Fruit fly (Drosophila melanogaster): Measurements from ENCODE around the gene CG42717.

Gene CG42717

DNA sequence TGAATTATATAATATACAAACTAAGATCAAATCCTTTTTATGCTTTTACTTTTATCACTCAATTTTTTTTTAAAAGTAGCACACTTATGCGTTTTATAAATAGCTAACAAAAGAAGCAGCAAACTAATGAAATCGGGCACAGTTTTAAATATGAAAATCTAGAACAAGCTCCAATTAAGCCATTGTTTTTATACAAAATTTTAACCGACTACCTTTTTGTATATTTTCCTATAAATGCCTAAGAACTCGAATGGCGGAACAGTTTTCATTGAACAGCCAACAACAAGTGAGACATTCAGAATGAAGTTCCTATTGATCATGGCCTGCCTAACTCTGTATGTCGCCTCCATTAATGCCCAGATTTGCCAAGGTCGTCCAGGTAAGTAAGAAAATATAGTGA, 1.2 kb upstream of the CG42717 start, which contains the start of gene CG42538:
Gene CG42538, plus strand, starts transcription at position 301 of the 400 bp plus-strand sequence.
- TF ChIP-seq CTCF (optimal IDR thresholded peaks at IDR 0.05): no peak
- no peak for TF ChIP-seq CG8478 (optimal IDR thresholded peaks at IDR 0.05)

dm6 chr3L:16028924-16029323, 4.1 kb downstream of the CG42717 start:
- no peak for TF ChIP-seq CG8478 (optimal IDR thresholded peaks at IDR 0.05)
- TF ChIP-seq CTCF (optimal IDR thresholded peaks at IDR 0.05): no peak

DNA sequence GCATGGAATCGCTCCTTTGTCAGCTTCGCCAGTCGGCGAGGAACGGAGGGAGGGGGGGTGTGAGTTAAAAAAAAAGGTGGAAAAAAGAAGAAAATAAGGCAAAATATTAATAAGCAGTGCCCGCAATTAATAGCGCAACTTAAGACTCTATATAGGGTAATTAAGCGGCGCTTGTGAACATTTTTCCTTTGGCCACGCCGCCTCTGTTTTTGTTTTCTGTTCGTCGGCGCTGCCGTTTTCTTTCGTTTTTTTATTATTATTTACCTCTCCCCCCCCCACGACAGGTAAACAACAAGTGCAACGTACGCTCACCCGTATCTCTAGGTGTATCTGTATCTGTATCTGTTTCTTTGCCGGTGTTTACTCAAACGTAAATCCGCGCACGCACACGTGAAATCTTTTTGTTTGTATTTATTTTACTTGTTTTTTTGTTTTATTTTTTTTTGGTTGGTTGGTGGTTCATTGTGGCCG, 5.8 kb downstream of the CG42717 start:
- TF ChIP-seq CTCF (optimal IDR thresholded peaks at IDR 0.05): no peak
- no peak for TF ChIP-seq CG8478 (optimal IDR thresholded peaks at IDR 0.05)

DNA sequence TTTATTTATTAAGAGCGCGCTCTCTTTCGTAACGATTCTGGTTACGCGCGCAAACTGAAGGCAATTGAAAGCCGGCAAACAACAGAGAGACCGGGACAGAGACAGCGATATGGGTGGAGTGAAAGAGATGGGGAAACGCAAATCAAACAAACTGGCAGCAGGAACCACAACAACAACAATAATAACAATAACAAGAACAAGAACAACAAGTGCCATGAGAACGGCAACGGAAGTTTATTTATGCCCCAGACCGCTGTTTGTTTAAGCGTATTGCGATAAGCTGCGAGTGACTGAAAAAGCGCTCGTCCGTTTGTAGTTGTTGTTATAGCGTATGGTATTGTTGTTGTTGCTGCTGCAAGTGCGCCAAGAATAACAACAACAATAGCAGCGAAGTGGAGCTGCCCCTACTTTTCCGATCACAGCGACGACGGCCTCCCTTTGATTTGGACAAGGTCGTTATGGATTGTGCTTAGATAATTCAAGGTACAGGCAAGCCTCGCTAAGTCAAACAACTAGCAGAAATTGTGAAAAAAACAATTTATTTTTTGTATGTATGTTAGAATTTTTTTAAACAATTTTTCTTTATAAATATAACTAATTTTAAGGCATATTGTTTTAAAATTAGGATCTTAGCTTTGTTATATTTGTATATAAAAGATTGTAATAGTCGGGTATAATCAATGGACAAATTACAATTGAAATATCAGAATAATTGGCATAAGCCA, 6.8 kb downstream of the CG42717 start:
- no peak for TF ChIP-seq CTCF (optimal IDR thresholded peaks at IDR 0.05)
- no peak for TF ChIP-seq CG8478 (optimal IDR thresholded peaks at IDR 0.05)

- TF ChIP-seq CG8478 (optimal IDR thresholded peaks at IDR 0.05) (no peak), CTCF (optimal IDR thresholded peaks at IDR 0.05) (no peak)
These were observed 7.8 kb downstream of the CG42717 start for dm6 chr3L:16025020-16025680.

- TF ChIP-seq CTCF (optimal IDR thresholded peaks at IDR 0.05): no peak
- no peak for TF ChIP-seq CG8478 (optimal IDR thresholded peaks at IDR 0.05)
These were observed 8.5 kb downstream of the CG42717 start for dm6 chr3L:16024276-16025019.

dm6 chr3L:16023020-16023648, 9.9 kb downstream of the CG42717 start, which contains the start of gene Notum:
Gene Notum, plus strand, starts transcription at chr3L:16023480.
- TF ChIP-seq CG8478 (optimal IDR thresholded peaks at IDR 0.05) (no peak), CTCF (optimal IDR thresholded peaks at IDR 0.05) (no peak)

- no peak for TF ChIP-seq CTCF (optimal IDR thresholded peaks at IDR 0.05)
- no peak for TF ChIP-seq CG8478 (optimal IDR thresholded peaks at IDR 0.05)
These were observed 11.8 kb downstream of the CG42717 start for dm6 chr3L:16021064-16021683.

DNA sequence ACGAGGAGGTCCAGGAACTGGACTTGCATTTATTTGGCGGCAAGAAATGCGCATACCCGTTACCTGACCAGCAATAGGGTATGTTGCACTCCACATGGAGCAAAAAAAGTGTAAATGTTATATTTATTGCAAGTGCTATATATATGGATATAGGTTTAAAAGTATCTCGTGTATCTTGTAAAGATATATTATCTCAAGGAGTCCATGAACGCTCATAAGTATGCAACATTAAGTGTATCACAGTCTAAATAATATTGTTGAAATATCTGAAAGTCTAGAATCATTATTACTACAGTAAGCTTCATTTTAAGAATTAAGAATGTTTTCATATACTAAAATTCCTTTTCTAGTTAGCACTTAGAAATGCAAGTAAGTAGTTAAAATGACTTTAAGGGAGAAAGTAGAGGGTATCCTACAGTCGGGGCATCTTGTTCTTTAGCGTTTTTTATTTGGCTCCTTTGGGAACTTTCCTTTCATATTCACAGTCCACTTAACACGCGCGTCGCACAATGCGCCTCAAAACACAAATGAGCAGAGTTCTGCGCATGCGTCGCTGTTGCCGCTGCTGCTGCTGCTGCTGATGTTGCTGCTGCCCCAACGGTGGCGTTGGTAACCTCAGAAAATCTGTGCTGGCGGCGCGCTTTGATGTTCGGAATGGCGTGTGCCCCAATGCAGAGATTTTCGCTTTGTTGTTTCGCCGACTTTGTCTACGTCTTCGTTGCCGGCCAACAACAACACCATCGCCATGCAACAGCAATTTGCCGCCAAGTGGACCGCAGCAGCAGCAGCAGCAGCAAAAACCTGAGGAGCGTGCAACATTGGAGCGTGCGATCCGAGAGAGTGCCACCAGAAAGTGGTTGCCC, 13.6 kb downstream of the CG42717 start:
- TF ChIP-seq CG8478 (optimal IDR thresholded peaks at IDR 0.05) (no peak), CTCF (optimal IDR thresholded peaks at IDR 0.05) (no peak)

DNA sequence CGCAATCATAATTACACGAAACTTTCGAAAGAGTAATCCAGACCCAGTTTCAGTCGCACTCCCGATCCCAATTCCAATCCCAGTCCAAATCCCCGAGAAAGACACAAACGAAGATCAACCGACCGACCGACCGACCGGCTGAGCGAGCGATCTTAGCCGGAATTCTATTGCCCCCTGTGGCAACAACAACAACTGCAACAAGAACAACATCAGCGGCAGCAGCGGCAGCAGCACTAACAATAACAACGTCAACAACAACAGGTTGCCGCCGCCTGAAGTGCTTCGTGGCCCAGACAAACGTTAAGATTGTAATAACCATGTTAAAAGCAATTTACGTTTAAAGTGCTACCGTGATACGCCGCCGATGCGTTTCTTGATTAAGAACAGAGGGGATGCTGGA, 14.3 kb downstream of the CG42717 start:
- TF ChIP-seq CG8478 (optimal IDR thresholded peaks at IDR 0.05) (no peak), CTCF (optimal IDR thresholded peaks at IDR 0.05) (no peak)

DNA sequence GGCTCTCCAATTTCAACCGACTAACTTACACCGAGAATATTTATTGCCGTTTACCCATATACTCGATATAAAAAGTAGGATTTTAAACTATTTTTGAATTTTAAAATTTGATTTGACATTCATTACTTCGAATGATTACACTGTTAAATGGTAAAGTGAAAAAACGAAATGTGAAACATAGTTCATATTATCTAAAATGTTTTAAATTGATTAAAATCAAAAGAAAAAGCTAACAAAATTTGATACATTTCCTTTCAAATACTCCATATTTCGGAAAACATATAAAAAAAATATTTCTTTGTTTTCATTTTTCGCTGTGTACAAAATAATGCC, 14.8 kb downstream of the CG42717 start:
- TF ChIP-seq CTCF (optimal IDR thresholded peaks at IDR 0.05) (no peak), CG8478 (optimal IDR thresholded peaks at IDR 0.05) (no peak)

DNA sequence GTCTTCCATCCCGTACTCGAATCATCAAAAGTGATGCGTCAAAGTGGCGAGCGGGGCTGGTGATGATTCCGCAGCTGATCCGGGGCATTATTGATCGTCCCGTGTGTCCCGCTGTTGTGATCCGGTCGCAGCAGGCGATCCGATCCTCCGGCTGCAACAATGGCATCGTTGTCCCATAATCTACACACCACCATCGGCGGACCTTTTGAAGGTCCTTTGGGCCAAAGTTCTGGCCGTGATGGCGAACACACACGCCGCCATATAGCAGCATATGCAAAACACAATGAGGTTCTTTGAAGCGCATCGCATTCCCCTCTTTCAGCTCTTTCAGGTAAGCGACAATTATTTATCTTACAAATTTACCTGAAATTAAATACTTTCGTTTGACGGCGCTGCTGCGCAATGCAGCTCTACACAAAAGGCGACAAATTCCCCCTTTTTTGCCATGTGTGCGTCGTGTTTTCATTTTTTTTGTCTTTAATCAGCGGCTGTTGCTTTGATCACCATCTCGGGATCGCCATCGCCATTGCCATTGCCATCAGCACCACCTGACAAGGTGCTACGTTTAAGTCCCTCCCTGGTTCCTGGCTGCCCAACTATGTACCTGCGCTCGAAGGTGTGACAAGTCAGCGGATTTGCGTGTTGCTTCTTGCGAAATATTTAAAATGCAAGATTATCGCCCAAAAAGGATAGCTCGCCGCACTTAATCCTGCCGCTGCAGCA, 15.3 kb downstream of the CG42717 start:
- no peak for TF ChIP-seq CTCF (optimal IDR thresholded peaks at IDR 0.05)

DNA sequence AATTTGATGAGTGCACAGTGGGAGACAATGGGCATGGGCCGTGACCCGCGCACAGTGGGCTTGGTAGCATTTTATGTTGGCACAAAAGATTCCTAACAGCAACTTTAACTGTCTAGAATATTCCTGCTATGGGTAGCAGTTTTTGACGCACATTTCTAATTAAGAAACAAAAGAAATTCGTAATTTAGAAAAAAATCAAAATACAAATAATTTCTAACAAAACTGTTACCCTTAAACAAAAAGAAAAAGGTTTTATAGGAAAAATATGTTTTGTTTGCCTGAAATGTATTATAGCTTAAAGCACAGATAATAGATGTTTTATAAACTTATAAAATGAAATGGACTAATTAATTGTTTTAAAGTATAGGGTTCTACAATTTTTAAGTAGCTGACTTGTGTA, 16.1 kb downstream of the CG42717 start:
- TF ChIP-seq CG8478 (optimal IDR thresholded peaks at IDR 0.05) (no peak), CTCF (optimal IDR thresholded peaks at IDR 0.05) (no peak)
